Fruit fly (Drosophila melanogaster): Measurements from ENCODE around the gene Atg4b.

DNA sequence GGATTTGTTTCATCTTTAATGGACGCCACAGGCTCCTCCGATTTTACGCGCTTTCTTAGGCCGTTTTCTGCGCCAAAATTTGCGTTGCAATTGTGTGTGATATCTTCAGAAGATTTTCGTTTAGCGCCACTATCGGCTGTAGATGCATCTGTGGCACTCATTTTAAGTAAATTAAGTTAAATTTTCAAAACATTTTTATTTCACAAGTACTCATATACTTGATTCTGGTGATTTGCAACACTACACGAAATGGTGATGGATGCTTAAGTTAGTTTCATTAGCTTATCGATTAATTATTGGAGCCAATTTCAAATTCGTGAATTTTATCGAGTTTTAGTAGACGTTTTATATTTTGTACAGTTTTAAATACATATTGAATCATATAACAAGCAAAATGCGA lies 6.9 kb upstream of the Atg4b start, which contains the start of gene CG6171:
- TF ChIP-seq dati (GFP tag; IDR thresholded peaks at IDR 0.05) = no peak
- no peak for TF ChIP-seq gro (GFP tag; optimal IDR thresholded peaks at IDR 0.05)
- TF ChIP-seq tll (GFP tag; optimal IDR thresholded peaks at IDR 0.05) = no peak
